Worm (Caenorhabditis elegans) whole organism, L3 larva: ENCODE measurements around the gene AC3.12.

ENCODE experiments used
- R02D3.7 ChIP-seq: fragments of 150-350 bp; optimal IDR thresholded peaks from 2 replicates; lab custom pipeline; 2014; ENCODE audit warnings: missing biosample characterization, missing genetic modification characterization
- ZK546.5 ChIP-seq: sonication (generic microtip); optimal IDR thresholded peaks from 2 replicates; lab custom pipeline; 2017; ENCODE audit warnings: missing biosample characterization, missing genetic modification characterization
- aly-2 ChIP-seq: fragments of 150-350 bp; optimal IDR thresholded peaks from 2 replicates; lab custom pipeline; 2014; ENCODE audit warnings: missing biosample characterization, missing genetic modification characterization
- ama-1 ChIP-seq: fragments of 150-350 bp; optimal IDR thresholded peaks from 2 replicates; lab custom pipeline; 2018
- ceh-82 ChIP-seq: fragments of 150-350 bp; optimal IDR thresholded peaks from 2 replicates; lab custom pipeline; 2014; ENCODE audit warnings: missing biosample characterization, missing genetic modification characterization
- ceh-9 ChIP-seq: sonication (generic microtip); optimal IDR thresholded peaks from 2 replicates; lab custom pipeline; 2018; ENCODE audit warnings: missing biosample characterization, missing genetic modification characterization
- daf-12 ChIP-seq: fragments of 150-350 bp; optimal IDR thresholded peaks from 2 replicates; lab custom pipeline; 2014; ENCODE audit warnings: missing biosample characterization, missing genetic modification reagents, missing genetic modification characterization
- egl-27 ChIP-seq: sonication (generic microtip); optimal IDR thresholded peaks from 4 replicates; lab custom pipeline; 2017; ENCODE audit warnings: missing biosample characterization, missing genetic modification reagents, missing genetic modification characterization
- egl-5 ChIP-seq: fragments of 150-350 bp; optimal IDR thresholded peaks from 2 replicates; lab custom pipeline; 2017; ENCODE audit warnings: missing biosample characterization, missing genetic modification reagents, missing genetic modification characterization, inconsistent platforms
- elt-1 ChIP-seq: fragments of 150-350 bp; optimal IDR thresholded peaks from 2 replicates; lab custom pipeline; 2014; ENCODE audit warnings: missing biosample characterization, missing genetic modification characterization
- elt-3 ChIP-seq, 3 experiments: fragments of 150-350 bp in 1 of 3; sonication (generic microtip) in 2 of 3; optimal IDR thresholded peaks; 2 replicates in 2 of 3; 4 replicates in 1 of 3; lab custom pipeline; 2014 to 2017; ENCODE audit warnings: missing biosample characterization in 3 of 3, missing genetic modification characterization in 3 of 3
- eor-1 ChIP-seq, 2 experiments: fragments of 150-350 bp; optimal IDR thresholded peaks; 2 replicates each; lab custom pipeline; 2014 to 2018; ENCODE audit warnings: missing biosample characterization in 2 of 2, missing genetic modification characterization in 2 of 2
- fkh-10 ChIP-seq: sonication (generic microtip); optimal IDR thresholded peaks from 2 replicates; lab custom pipeline; 2017; ENCODE audit warnings: missing biosample characterization, missing genetic modification reagents, missing genetic modification characterization
- fkh-2 ChIP-seq: fragments of 150-350 bp; optimal IDR thresholded peaks from 2 replicates; lab custom pipeline; 2014; ENCODE audit warnings: missing biosample characterization, missing genetic modification reagents, missing genetic modification characterization
- fos-1 ChIP-seq: fragments of 150-350 bp; optimal IDR thresholded peaks from 2 replicates; lab custom pipeline; 2014; ENCODE audit warnings: missing biosample characterization, missing genetic modification characterization
- hmg-11 ChIP-seq: sonication (generic microtip); optimal IDR thresholded peaks from 2 replicates; lab custom pipeline; 2016; ENCODE audit warnings: missing genetic modification characterization, missing compliant biosample characterization
- jun-1 ChIP-seq: fragments of 150-350 bp; optimal IDR thresholded peaks from 2 replicates; lab custom pipeline; 2014; ENCODE audit warnings: missing biosample characterization, missing genetic modification reagents, missing genetic modification characterization
- lin-15B ChIP-seq: fragments of 150-350 bp; optimal IDR thresholded peaks from 2 replicates; lab custom pipeline; 2014; ENCODE audit warnings: missing biosample characterization, missing genetic modification characterization
- lin-39 ChIP-seq: fragments of 150-350 bp; optimal IDR thresholded peaks from 2 replicates; lab custom pipeline; 2018; ENCODE audit warnings: missing biosample characterization, missing genetic modification reagents, missing genetic modification characterization
- lsy-12 ChIP-seq: sonication (generic microtip); optimal IDR thresholded peaks from 2 replicates; lab custom pipeline; 2016; ENCODE audit warnings: mild to moderate bottlenecking, missing genetic modification characterization, missing compliant biosample characterization
- mdl-1 ChIP-seq: fragments of 150-350 bp; optimal IDR thresholded peaks from 2 replicates; lab custom pipeline; 2014; ENCODE audit warnings: missing biosample characterization, missing genetic modification characterization
- mml-1 ChIP-seq: fragments of 150-350 bp; sonication (generic microtip); optimal IDR thresholded peaks from 3 replicates; lab custom pipeline; 2014; ENCODE audit warnings: missing biosample characterization, missing genetic modification characterization
- nhr-11 ChIP-seq: fragments of 150-350 bp; optimal IDR thresholded peaks from 2 replicates; lab custom pipeline; 2014; ENCODE audit warnings: missing biosample characterization, missing genetic modification characterization
- nhr-23 ChIP-seq: fragments of 150-350 bp; optimal IDR thresholded peaks from 2 replicates; lab custom pipeline; 2014; ENCODE audit warnings: missing biosample characterization, missing genetic modification reagents, missing genetic modification characterization
- nhr-237 ChIP-seq: fragments of 150-350 bp; optimal IDR thresholded peaks from 2 replicates; lab custom pipeline; 2014; ENCODE audit warnings: missing biosample characterization, missing genetic modification characterization
- nhr-25 ChIP-seq: sonication (generic microtip); optimal IDR thresholded peaks from 2 replicates; lab custom pipeline; 2017; ENCODE audit warnings: missing biosample characterization, missing genetic modification characterization
- nhr-28 ChIP-seq: fragments of 150-350 bp; optimal IDR thresholded peaks from 2 replicates; lab custom pipeline; 2014; ENCODE audit warnings: missing biosample characterization, missing genetic modification characterization
- nhr-43 ChIP-seq: sonication (generic microtip); optimal IDR thresholded peaks from 2 replicates; lab custom pipeline; 2016; ENCODE audit warnings: mild to moderate bottlenecking, missing genetic modification characterization, missing compliant biosample characterization; ENCODE audit not compliant: poor library complexity, severe bottlenecking
- nhr-67 ChIP-seq: fragments of 150-350 bp; optimal IDR thresholded peaks from 2 replicates; lab custom pipeline; 2014; ENCODE audit warnings: missing biosample characterization, missing genetic modification characterization
- nhr-76 ChIP-seq: fragments of 150-350 bp; sonication (generic microtip); optimal IDR thresholded peaks from 5 replicates; lab custom pipeline; 2014; ENCODE audit warnings: missing biosample characterization, missing genetic modification characterization
- pha-4 ChIP-seq: fragments of 150-350 bp; optimal IDR thresholded peaks from 2 replicates; lab custom pipeline; 2014; ENCODE audit warnings: missing biosample characterization, missing genetic modification reagents, missing genetic modification characterization
- pqm-1 ChIP-seq: fragments of 150-350 bp; optimal IDR thresholded peaks from 2 replicates; lab custom pipeline; 2017; ENCODE audit warnings: missing biosample characterization, missing genetic modification characterization, inconsistent platforms
- sea-2 ChIP-seq: fragments of 150-350 bp; sonication (generic microtip); optimal IDR thresholded peaks from 4 replicates; lab custom pipeline; 2014; ENCODE audit warnings: missing biosample characterization, missing genetic modification reagents, missing genetic modification characterization
- skn-1 ChIP-seq: fragments of 150-350 bp; optimal IDR thresholded peaks from 2 replicates; lab custom pipeline; 2014; ENCODE audit warnings: missing biosample characterization, missing genetic modification characterization
- snpc-4 ChIP-seq: fragments of 150-350 bp; optimal IDR thresholded peaks from 2 replicates; lab custom pipeline; 2014; ENCODE audit warnings: missing biosample characterization, missing genetic modification characterization
- tbx-2 ChIP-seq: sonication (generic microtip); optimal IDR thresholded peaks from 2 replicates; lab custom pipeline; 2016; ENCODE audit warnings: mild to moderate bottlenecking, missing genetic modification characterization, missing compliant biosample characterization
- unc-39 ChIP-seq: sonication (generic microtip); optimal IDR thresholded peaks from 4 replicates; lab custom pipeline; 2017; ENCODE audit warnings: missing biosample characterization, missing genetic modification characterization
- ztf-11 ChIP-seq: fragments of 150-350 bp; optimal IDR thresholded peaks from 2 replicates; lab custom pipeline; 2014; ENCODE audit warnings: missing biosample characterization, missing genetic modification characterization
- ztf-4 ChIP-seq: fragments of 150-350 bp; optimal IDR thresholded peaks from 2 replicates; lab custom pipeline; 2014; ENCODE audit warnings: missing biosample characterization, missing genetic modification characterization

The AC3.12 gene

DNA sequence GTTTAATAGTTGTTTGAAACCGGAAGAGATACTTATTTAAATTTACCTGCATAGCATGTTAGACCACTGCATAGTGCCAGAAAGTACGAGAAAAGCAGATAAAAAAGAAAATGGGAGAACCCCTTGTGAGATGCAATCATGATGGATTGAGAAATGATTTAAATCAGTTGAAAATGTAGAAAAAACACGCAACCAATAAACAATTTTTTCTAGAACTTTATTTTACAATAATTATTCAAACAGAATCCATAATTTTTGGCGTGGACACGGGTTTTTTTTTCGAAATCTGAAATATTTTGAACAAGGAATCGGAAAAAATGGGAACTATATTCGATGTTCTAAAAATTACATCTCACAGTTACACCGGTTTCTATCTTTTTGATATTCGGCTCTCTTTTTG is at the start of gene AC3.12:
TSS of gene AC3.12 (minus strand) at position 101 of the 400 bp plus-strand sequence.
- TF ChIP-seq fkh-2 (tag; lab: Kevin White, UChicago), result no peak
- no peak for TF ChIP-seq elt-1
- no peak for TF ChIP-seq ceh-82 (tag; lab: Kevin White, UChicago)
- TF ChIP-seq nhr-43 (tag; lab: Kevin White, UChicago), result no peak
- no peak for TF ChIP-seq hmg-11 (tag; lab: Kevin White, UChicago)
- TF ChIP-seq fos-1 (tag; lab: Kevin White, UChicago), result no peak
- TF ChIP-seq nhr-67 (tag; lab: Kevin White, UChicago), result no peak
- no peak for TF ChIP-seq jun-1 (tag; lab: Kevin White, UChicago)
- no peak for TF ChIP-seq lin-15B (tag; lab: Kevin White, UChicago)
- TF ChIP-seq ceh-9 (tag; lab: Kevin White, UChicago), result no peak
- no peak for TF ChIP-seq eor-1 (tag; optimal IDR thresholded peaks at IDR 0.05; lab: Kevin White, UChicago)
- TF ChIP-seq lin-39 (tag; lab: Kevin White, UChicago), result no peak
- TF ChIP-seq egl-27 (tag; lab: Kevin White, UChicago), result no peak
- no peak for TF ChIP-seq nhr-25 (tag; lab: Kevin White, UChicago)
- no peak for TF ChIP-seq elt-3 (tag; optimal IDR thresholded peaks at IDR 0.05; lab: Kevin White, UChicago)
- TF ChIP-seq daf-12 (tag; lab: Kevin White, UChicago), result no peak
- TF ChIP-seq ama-1 (lab: Kevin White, UChicago), result no peak
- TF ChIP-seq nhr-23 (tag; lab: Kevin White, UChicago), result no peak
- no peak for TF ChIP-seq nhr-28
- TF ChIP-seq nhr-76, result no peak

DNA sequence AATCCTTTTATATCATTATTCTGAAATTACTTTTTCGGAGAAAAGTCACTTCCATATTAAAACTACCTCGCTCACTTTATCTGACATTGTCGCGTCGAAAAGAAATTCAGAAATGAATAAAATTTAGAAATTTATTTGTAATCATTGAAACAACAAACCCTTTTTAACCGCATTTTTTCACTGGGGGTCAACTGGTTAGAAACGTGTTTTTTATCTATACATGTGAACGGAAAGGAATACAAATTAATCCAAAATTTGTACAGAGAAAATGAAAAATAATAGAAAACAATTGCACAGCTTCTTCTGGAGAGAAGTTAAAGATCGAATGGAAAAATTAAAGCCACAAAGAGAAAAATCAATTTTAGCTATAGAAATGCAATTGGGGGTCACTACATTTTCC is 49.4 kb upstream of the AC3.12 start, which contains the start of gene tag-314:
TSS of gene tag-314 (minus strand) at position 101 of the 400 bp plus-strand sequence.
- TF ChIP-seq skn-1 (tag; lab: Kevin White, UChicago) (no peak), egl-5 (tag; lab: Kevin White, UChicago) (no peak), ZK546.5 (tag; lab: Kevin White, UChicago) (no peak), egl-27 (tag; lab: Kevin White, UChicago) (no peak), ztf-11 (no peak), mml-1 (tag; lab: Kevin White, UChicago) (no peak), elt-3 (tag; optimal IDR thresholded peaks at IDR 0.05; lab: Kevin White, UChicago) (no peak), nhr-76 (no peak), fkh-2 (tag; lab: Kevin White, UChicago) (no peak), tbx-2 (tag; lab: Kevin White, UChicago) (no peak), nhr-11 (tag; lab: Kevin White, UChicago) (no peak), ceh-9 (tag; lab: Kevin White, UChicago) (no peak), nhr-67 (tag; lab: Kevin White, UChicago) (no peak), lin-15B (tag; lab: Kevin White, UChicago) (no peak), unc-39 (tag; lab: Kevin White, UChicago) (no peak), lin-39 (tag; lab: Kevin White, UChicago) (no peak), ama-1 (lab: Kevin White, UChicago) (no peak), pqm-1 (tag; lab: Kevin White, UChicago) (no peak), nhr-237 (tag; lab: Kevin White, UChicago) (no peak), fkh-10 (GFP tag; lab: Kevin White, UChicago) (no peak)

DNA sequence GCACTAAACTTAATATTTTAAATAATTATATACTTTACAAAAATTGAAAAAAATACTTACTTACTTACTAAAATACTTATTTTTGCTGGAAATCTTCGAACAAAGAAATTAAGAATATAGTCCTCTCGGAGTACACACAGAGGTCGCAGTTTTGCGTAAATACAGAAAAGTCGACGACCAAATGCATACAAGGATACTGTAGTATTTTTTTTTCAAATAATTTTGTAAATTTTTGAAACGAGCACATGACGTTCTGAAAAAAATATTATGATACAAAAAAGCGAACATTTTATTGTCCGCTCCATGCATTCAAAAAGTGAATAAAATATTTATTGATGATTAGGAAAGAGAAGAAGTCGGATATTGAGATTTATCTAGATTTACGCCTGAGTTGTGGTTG is 47.1 kb upstream of the AC3.12 start, which contains the start of gene apc-10:
TSS of gene apc-10 (minus strand) at position 101 of the 400 bp plus-strand sequence.
- TF ChIP-seq mdl-1 (tag; lab: Kevin White, UChicago) (no peak), sea-2 (GFP tag; lab: Kevin White, UChicago) (no peak)
- TF ChIP-seq, all 47 proteins: peak for 0

DNA sequence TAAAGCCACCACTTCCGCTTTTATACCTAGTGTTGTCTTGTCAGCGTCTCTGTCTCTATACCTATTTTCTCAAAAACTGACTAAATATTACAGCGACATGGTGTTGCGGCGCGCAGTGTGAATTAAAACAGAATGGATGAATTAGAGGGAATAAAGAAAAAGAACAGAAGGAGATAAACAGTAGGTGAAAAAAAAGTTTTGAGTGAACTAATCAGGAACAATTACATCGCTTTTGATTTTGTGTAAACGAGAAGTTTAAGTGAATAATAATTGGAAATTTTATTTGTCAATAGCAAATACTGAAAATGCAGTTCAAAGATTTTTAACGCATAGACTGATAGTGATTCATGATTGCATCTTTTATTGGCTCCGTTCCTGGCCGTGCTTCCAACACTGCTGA is 45.9 kb upstream of the AC3.12 start, which contains the start of gene col-12:
TSS of gene col-12 (minus strand) at position 101 of the 400 bp plus-strand sequence.
- no peak for TF ChIP-seq ZK546.5 (tag; lab: Kevin White, UChicago)
- TF ChIP-seq daf-12 (tag; lab: Kevin White, UChicago), result no peak
- TF ChIP-seq ceh-9 (tag; lab: Kevin White, UChicago), result no peak
- no peak for TF ChIP-seq eor-1 (tag; optimal IDR thresholded peaks at IDR 0.05; lab: Kevin White, UChicago)
- no peak for TF ChIP-seq mml-1 (tag; lab: Kevin White, UChicago)
- TF ChIP-seq R02D3.7 (tag; lab: Kevin White, UChicago), result no peak
- TF ChIP-seq fkh-2 (tag; lab: Kevin White, UChicago), result no peak
- no peak for TF ChIP-seq egl-5 (tag; lab: Kevin White, UChicago)
- TF ChIP-seq aly-2 (tag; lab: Kevin White, UChicago), result no peak
- no peak for TF ChIP-seq elt-1
- TF ChIP-seq nhr-76, result no peak
- no peak for TF ChIP-seq ztf-4 (tag; lab: Kevin White, UChicago)
- TF ChIP-seq lin-15B (tag; lab: Kevin White, UChicago), result no peak
- no peak for TF ChIP-seq lsy-12 (tag; lab: Kevin White, UChicago)
- no peak for TF ChIP-seq snpc-4 (tag; lab: Kevin White, UChicago)
- TF ChIP-seq pha-4 (tag; lab: Kevin White, UChicago), result no peak
